Worm (Caenorhabditis elegans) whole organism, mixed stage, embryonic: ENCODE data around the gene par-5.

Experiments used
- ceh-43 ChIP-seq: fragments of 200-800 bp; sonication (Bioruptor generic); optimal IDR thresholded peaks from 2 replicates; lab custom pipeline; 2018; ENCODE audit warnings: mild to moderate bottlenecking, missing genetic modification characterization, moderate library complexity, missing compliant biosample characterization
- elt-3 ChIP-seq: fragments of 150-350 bp; optimal IDR thresholded peaks from 2 replicates; lab custom pipeline; 2014; ENCODE audit warnings: missing biosample characterization, missing genetic modification characterization

ce11 chrIV:11771064-11771463, 50.7 kb downstream of the par-5 start:
- TF ChIP-seq elt-3 (tag; lab: Kevin White, UChicago): no peak
- TF ChIP-seq ceh-43 (GFP tag; lab: Kevin White, UChicago): no peak
